Worm (Caenorhabditis elegans) whole organism, midembryonic: Measurements from ENCODE around the gene Y75B12B.3.

Experiments used
- T22C8.4 ChIP-seq: fragments of 200-800 bp; sonication (Bioruptor generic); IDR thresholded peaks from 2 replicates; pipeline ENCODE4 v1.3.6; 2022; ENCODE audit warnings: missing genetic modification characterization, missing compliant biosample characterization
- cog-1 ChIP-seq: sonication (generic microtip); optimal IDR thresholded peaks from 2 replicates; lab custom pipeline; 2016; ENCODE audit warnings: missing genetic modification characterization, missing compliant biosample characterization
- klf-2 ChIP-seq: fragments of 200-800 bp; sonication (Bioruptor generic); conservative IDR thresholded peaks from 2 replicates; pipeline ENCODE4 v1.3.6; 2022; ENCODE audit warnings: missing genetic modification reagents, missing genetic modification characterization, missing compliant biosample characterization
- med-1 ChIP-seq: sonication (generic microtip); optimal IDR thresholded peaks from 2 replicates; lab custom pipeline; 2017; ENCODE audit warnings: missing genetic modification characterization, mild to moderate bottlenecking, missing compliant biosample characterization, antibody characterized with exemption, missing genetic modification reagents; ENCODE audit not compliant: insufficient read depth
- tab-1 ChIP-seq: fragments of 200-800 bp; sonication (Bioruptor generic); IDR thresholded peaks from 2 replicates; pipeline ENCODE4 v1.3.6; 2022; ENCODE audit warnings: missing genetic modification characterization, missing compliant biosample characterization
- ztf-23 ChIP-seq: fragments of 200-800 bp; sonication (Bioruptor generic); IDR thresholded peaks from 2 replicates; pipeline ENCODE4 v1.3.6; 2022; ENCODE audit warnings: missing genetic modification reagents, missing genetic modification characterization, missing compliant biosample characterization

DNA sequence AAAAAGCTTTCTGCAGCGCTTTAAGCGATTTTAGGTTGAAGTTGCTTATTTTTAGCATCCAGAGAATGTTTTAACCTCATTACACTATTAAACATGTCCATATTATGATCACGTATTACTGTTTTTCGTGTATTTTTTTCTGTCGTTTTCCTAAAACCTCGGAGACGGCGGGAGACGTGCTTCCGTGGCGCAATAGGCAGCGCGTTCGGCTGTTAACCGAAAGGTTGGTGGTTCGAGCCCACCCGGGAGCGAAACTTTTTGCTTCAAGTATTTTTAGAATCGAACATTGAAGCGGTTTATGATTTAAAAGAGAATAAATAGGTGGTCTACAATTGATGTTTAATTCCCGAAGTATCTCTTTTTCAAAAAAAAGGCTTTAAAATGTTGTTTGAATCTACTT, 29.6 kb downstream of the Y75B12B.3 start:
- TF ChIP-seq klf-2 (GFP tag; lab: Robert Waterston, UW) (no peak), T22C8.4 (GFP tag; lab: Robert Waterston, UW) (no peak), cog-1 (tag; lab: Kevin White, UChicago) (no peak), med-1 (GFP tag; lab: Kevin White, UChicago) (no peak), tab-1 (no peak), ztf-23 (GFP tag; lab: Robert Waterston, UW) (no peak)
